Fruit fly (Drosophila melanogaster) whole organism, embryonic: ENCODE results near the gene CG12581.

Source experiments
- BEAF-32 ChIP-seq: fragments of 200-800 bp; sonication (Bioruptor generic); optimal IDR thresholded peaks from 3 replicates; lab custom pipeline; 2017; ENCODE audit warnings: missing biosample characterization, missing genetic modification characterization, mild to moderate bottlenecking, moderate library complexity, missing genetic modification reagents
- Blimp-1 ChIP-seq: fragments of 200-800 bp; sonication (Bioruptor generic); optimal IDR thresholded peaks from 3 replicates; lab custom pipeline; 2018; ENCODE audit warnings: missing biosample characterization, missing genetic modification characterization, mild to moderate bottlenecking, moderate library complexity, missing genetic modification reagents
- CG10147 ChIP-seq: fragments of 200-800 bp; sonication (Bioruptor generic); optimal IDR thresholded peaks from 2 replicates; lab custom pipeline; 2019; ENCODE audit warnings: missing biosample characterization, mild to moderate bottlenecking, missing genetic modification characterization, moderate library complexity
- CG10979 ChIP-seq: fragments of 200-800 bp; sonication (Bioruptor generic); optimal IDR thresholded peaks from 2 replicates; lab custom pipeline; 2018; ENCODE audit warnings: missing biosample characterization, mild to moderate bottlenecking, missing genetic modification characterization, moderate library complexity
- CG12071 ChIP-seq: fragments of 200-800 bp; sonication (Bioruptor generic); optimal IDR thresholded peaks from 3 replicates; lab custom pipeline; 2018; ENCODE audit warnings: missing biosample characterization, mild to moderate bottlenecking, missing genetic modification characterization
- CG12219 ChIP-seq: fragments of 200-800 bp; sonication (Bioruptor generic); optimal IDR thresholded peaks from 3 replicates; lab custom pipeline; 2018; ENCODE audit warnings: missing biosample characterization, mild to moderate bottlenecking, missing genetic modification characterization
- CG12299 ChIP-seq: fragments of 200-800 bp; sonication (Bioruptor generic); optimal IDR thresholded peaks from 2 replicates; lab custom pipeline; 2018; ENCODE audit warnings: missing biosample characterization, mild to moderate bottlenecking, missing genetic modification characterization
- CG13775 ChIP-seq: fragments of 200-800 bp; sonication (Bioruptor generic); optimal IDR thresholded peaks from 3 replicates; lab custom pipeline; 2017; ENCODE audit warnings: missing biosample characterization, mild to moderate bottlenecking, missing genetic modification characterization
- CG14667 ChIP-seq: fragments of 200-800 bp; sonication (Bioruptor generic); IDR thresholded peaks from 2 replicates; pipeline ENCODE4 v1.3.6; 2022; ENCODE audit warnings: missing biosample characterization, missing genetic modification characterization
- CG14965 ChIP-seq: fragments of 200-800 bp; sonication (Bioruptor generic); optimal IDR thresholded peaks from 2 replicates; lab custom pipeline; 2016; ENCODE audit warnings: missing biosample characterization, missing genetic modification characterization, borderline replicate concordance
- CG16863 ChIP-seq: fragments of 200-800 bp; sonication (Bioruptor generic); optimal IDR thresholded peaks from 3 replicates; lab custom pipeline; 2016; ENCODE audit warnings: missing biosample characterization, missing genetic modification characterization
- CG17186 ChIP-seq: fragments of 200-800 bp; sonication (Bioruptor generic); optimal IDR thresholded peaks from 3 replicates; lab custom pipeline; 2017; ENCODE audit warnings: missing biosample characterization, missing genetic modification reagents, missing genetic modification characterization
- CG3847 ChIP-seq: fragments of 200-800 bp; sonication (Bioruptor generic); IDR thresholded peaks from 2 replicates; pipeline ENCODE4 v1.3.6; 2022; ENCODE audit warnings: missing biosample characterization, missing genetic modification characterization
- CG6254 ChIP-seq: fragments of 200-800 bp; sonication (Bioruptor generic); optimal IDR thresholded peaks from 3 replicates; lab custom pipeline; 2017; ENCODE audit warnings: mild to moderate bottlenecking, missing biosample characterization, missing genetic modification reagents, missing genetic modification characterization
- CG8281 ChIP-seq: fragments of 200-800 bp; sonication (Bioruptor generic); optimal IDR thresholded peaks from 2 replicates; lab custom pipeline; 2018; ENCODE audit warnings: missing biosample characterization, mild to moderate bottlenecking, missing genetic modification characterization, moderate library complexity
- CG8359 ChIP-seq: fragments of 200-800 bp; sonication (Bioruptor generic); optimal IDR thresholded peaks from 2 replicates; lab custom pipeline; 2017; ENCODE audit warnings: missing biosample characterization, mild to moderate bottlenecking, missing genetic modification characterization, borderline replicate concordance
- CG8478 ChIP-seq: fragments of >200 bp; optimal IDR thresholded peaks from 2 replicates; lab custom pipeline; 2018
- CG9817 ChIP-seq: fragments of 200-800 bp; sonication (Bioruptor generic); optimal IDR thresholded peaks from 2 replicates; lab custom pipeline; 2018; ENCODE audit warnings: missing biosample characterization, mild to moderate bottlenecking, missing genetic modification characterization, moderate library complexity
- Chrac-16 ChIP-seq: fragments of 200-800 bp; sonication (Bioruptor generic); optimal IDR thresholded peaks from 3 replicates; lab custom pipeline; 2016; ENCODE audit warnings: missing biosample characterization, missing genetic modification characterization
- Dad ChIP-seq: fragments of 200-800 bp; sonication (Bioruptor generic); optimal IDR thresholded peaks from 3 replicates; lab custom pipeline; 2016; ENCODE audit warnings: missing biosample characterization, missing genetic modification characterization
- Dip2 ChIP-seq: fragments of 200-800 bp; sonication (Bioruptor generic); IDR thresholded peaks from 2 replicates; pipeline ENCODE4 v1.3.6; 2022; ENCODE audit warnings: missing biosample characterization, missing genetic modification characterization
- MTF-1 ChIP-seq: fragments of 200-800 bp; sonication (Bioruptor generic); optimal IDR thresholded peaks from 2 replicates; lab custom pipeline; 2018; ENCODE audit warnings: missing biosample characterization, mild to moderate bottlenecking, missing genetic modification characterization, borderline replicate concordance
- Mad ChIP-seq: fragments of 200-800 bp; sonication (Bioruptor generic); optimal IDR thresholded peaks from 2 replicates; lab custom pipeline; 2016; ENCODE audit warnings: missing biosample characterization, missing genetic modification characterization
- Med ChIP-seq: fragments of 200-800 bp; sonication (Bioruptor generic); peaks from one replicate; lab custom pipeline; 2016; ENCODE audit warnings: missing biosample characterization, missing genetic modification characterization, mild to moderate bottlenecking, inconsistent platforms, moderate library complexity
- NK7.1 ChIP-seq: fragments of 200-800 bp; sonication (Bioruptor generic); optimal IDR thresholded peaks from 3 replicates; lab custom pipeline; 2016; ENCODE audit warnings: missing biosample characterization, missing genetic modification characterization
- Oli ChIP-seq: fragments of 200-800 bp; sonication (Bioruptor generic); optimal IDR thresholded peaks from 2 replicates; lab custom pipeline; 2018; ENCODE audit warnings: missing biosample characterization, mild to moderate bottlenecking, missing genetic modification characterization, moderate library complexity
- Poxn ChIP-seq: fragments of 200-800 bp; sonication (Bioruptor generic); IDR thresholded peaks from 2 replicates; pipeline ENCODE4 v1.3.6; 2022; ENCODE audit warnings: missing biosample characterization, missing genetic modification characterization
- Ssrp ChIP-seq: fragments of 200-800 bp; sonication (Bioruptor generic); optimal IDR thresholded peaks from 2 replicates; lab custom pipeline; 2018; ENCODE audit warnings: missing biosample characterization, mild to moderate bottlenecking, missing genetic modification characterization, moderate library complexity
- Stat92E ChIP-seq, 3 experiments: fragments of >200 bp in 2 of 3; fragments of 200-800 bp in 1 of 3; sonication (Bioruptor generic) in 1 of 3; optimal IDR thresholded peaks; 2 replicates each; lab custom pipeline; 2017 to 2019; ENCODE audit warnings: missing biosample characterization in 3 of 3, missing genetic modification characterization in 3 of 3, mild to moderate bottlenecking in 1 of 3, moderate library complexity in 1 of 3
- Usf ChIP-seq: fragments of 200-800 bp; sonication (Bioruptor generic); optimal IDR thresholded peaks from 2 replicates; lab custom pipeline; 2017; ENCODE audit warnings: missing genotype, missing biosample characterization, missing genetic modification characterization
- aop ChIP-seq: fragments of 200-800 bp; sonication (Bioruptor generic); IDR thresholded peaks from 2 replicates; pipeline ENCODE4 v1.3.6; 2022; ENCODE audit warnings: missing biosample characterization, missing genetic modification characterization
- ash1 ChIP-seq: fragments of 200-800 bp; sonication (Bioruptor generic); optimal IDR thresholded peaks from 2 replicates; lab custom pipeline; 2018; ENCODE audit warnings: missing biosample characterization, mild to moderate bottlenecking, missing genetic modification characterization
- az2 ChIP-seq: fragments of 200-800 bp; sonication (Bioruptor generic); optimal IDR thresholded peaks from 3 replicates; lab custom pipeline; 2016; ENCODE audit warnings: missing biosample characterization, missing genetic modification characterization
- bowl ChIP-seq: fragments of 200-800 bp; sonication (Bioruptor generic); IDR thresholded peaks from 2 replicates; pipeline ENCODE4 v1.3.6; 2022; ENCODE audit warnings: missing biosample characterization, missing genetic modification characterization
- cad ChIP-seq: fragments of >200 bp; optimal IDR thresholded peaks from 2 replicates; lab custom pipeline; 2017; ENCODE audit warnings: missing biosample characterization, missing genetic modification characterization
- dmrt11E ChIP-seq: fragments of 200-800 bp; sonication (Bioruptor generic); optimal IDR thresholded peaks from 3 replicates; lab custom pipeline; 2018; ENCODE audit warnings: missing biosample characterization, mild to moderate bottlenecking, missing genetic modification characterization, moderate library complexity
- grn ChIP-seq: fragments of 200-800 bp; sonication (Bioruptor generic); optimal IDR thresholded peaks from 3 replicates; lab custom pipeline; 2017; ENCODE audit warnings: missing biosample characterization, missing genetic modification characterization
- her ChIP-seq: fragments of 200-800 bp; sonication (Bioruptor generic); optimal IDR thresholded peaks from 2 replicates; lab custom pipeline; 2016; ENCODE audit warnings: missing biosample characterization, missing genetic modification characterization
- ind ChIP-seq: fragments of 200-800 bp; sonication (Bioruptor generic); optimal IDR thresholded peaks from 3 replicates; lab custom pipeline; 2016; ENCODE audit warnings: missing biosample characterization, missing genetic modification characterization
- insv ChIP-seq, 2 experiments: fragments of 200-800 bp; sonication (Bioruptor generic); optimal IDR thresholded peaks; 3 replicates each; lab custom pipeline; 2016 to 2018; ENCODE audit warnings: missing biosample characterization in 2 of 2, missing genetic modification characterization in 2 of 2
- jing ChIP-seq: fragments of 200-800 bp; sonication (Bioruptor generic); optimal IDR thresholded peaks from 2 replicates; lab custom pipeline; 2018; ENCODE audit warnings: missing biosample characterization, mild to moderate bottlenecking, missing genetic modification characterization
- org-1 ChIP-seq: fragments of 200-800 bp; sonication (Bioruptor generic); optimal IDR thresholded peaks from 2 replicates; lab custom pipeline; 2017; ENCODE audit warnings: missing biosample characterization, missing genetic modification characterization
- pb ChIP-seq: fragments of 200-800 bp; sonication (Bioruptor generic); optimal IDR thresholded peaks from 3 replicates; lab custom pipeline; 2016; ENCODE audit warnings: missing biosample characterization, missing genetic modification characterization
- sim ChIP-seq: fragments of 200-800 bp; sonication (Bioruptor generic); IDR thresholded peaks from 2 replicates; pipeline ENCODE4 v1.3.6; 2022; ENCODE audit warnings: missing biosample characterization, missing genetic modification characterization
- sima ChIP-seq: fragments of 200-800 bp; sonication (Bioruptor generic); optimal IDR thresholded peaks from 2 replicates; lab custom pipeline; 2016; ENCODE audit warnings: missing biosample characterization, missing genetic modification characterization
- sisA ChIP-seq: fragments of 200-800 bp; sonication (Bioruptor generic); IDR thresholded peaks from 2 replicates; pipeline ENCODE4 v1.3.6; 2022; ENCODE audit warnings: missing biosample characterization, missing genetic modification characterization
- slp2 ChIP-seq: fragments of 200-800 bp; sonication (Bioruptor generic); optimal IDR thresholded peaks from 2 replicates; lab custom pipeline; 2016; ENCODE audit warnings: missing biosample characterization, missing genetic modification characterization
- ssp ChIP-seq: fragments of 200-800 bp; sonication (Bioruptor generic); IDR thresholded peaks from 2 replicates; pipeline ENCODE4 v1.3.6; 2022; ENCODE audit warnings: missing biosample characterization, missing genetic modification characterization
- trem ChIP-seq: fragments of 200-800 bp; optimal IDR thresholded peaks from 3 replicates; lab custom pipeline; 2019; ENCODE audit warnings: missing biosample characterization, mild to moderate bottlenecking, missing genetic modification characterization, moderate library complexity
- wek ChIP-seq: fragments of 200-800 bp; sonication (Bioruptor generic); optimal IDR thresholded peaks from 3 replicates; lab custom pipeline; 2018; ENCODE audit warnings: missing biosample characterization, mild to moderate bottlenecking, missing genetic modification characterization, moderate library complexity

The CG12581 gene

DNA sequence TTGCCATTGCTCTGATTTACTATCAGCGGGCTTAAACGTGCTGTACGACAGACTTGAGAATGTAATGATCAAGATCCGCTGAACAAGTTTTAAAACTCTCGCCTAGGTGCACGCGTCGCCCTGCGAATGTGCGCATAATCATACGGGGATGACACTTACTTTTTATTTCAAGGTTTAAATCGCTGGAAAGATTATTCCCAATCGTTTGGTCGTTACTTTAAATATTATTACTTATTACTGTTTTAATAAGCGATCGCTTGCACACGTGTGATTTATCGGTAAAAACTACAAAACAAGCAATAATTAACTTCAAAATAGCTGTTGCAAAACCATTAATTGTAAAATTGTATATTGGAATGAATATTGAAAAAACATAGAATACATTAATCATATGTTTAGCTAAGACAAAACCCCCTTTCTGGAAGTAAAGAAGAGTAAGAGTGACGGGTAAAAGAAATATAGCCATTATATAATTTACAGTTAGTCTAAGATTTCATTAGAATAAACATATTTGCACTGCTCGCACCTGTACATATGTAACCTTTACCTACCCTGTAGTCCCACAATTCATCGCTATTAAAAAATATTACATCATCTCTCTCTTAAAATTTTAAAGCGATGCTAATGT is 54.8 kb downstream of the CG12581 start, which contains the start of gene DhpD (continued):
- TF ChIP-seq CG16863 (GFP tag; lab: Kevin White, UChicago) (no peak), ind (GFP tag; lab: Kevin White, UChicago) (peak; percentile 67), Dad (GFP tag; lab: Kevin White, UChicago) (no peak), CG17186 (GFP tag; lab: Kevin White, UChicago) (no peak), ssp (GFP tag; lab: Robert Waterston, UW) (peak; percentile 48), CG3847 (GFP tag; lab: Robert Waterston, UW) (peak; percentile 70), Blimp-1 (GFP tag; lab: Kevin White, UChicago) (peak; percentile 68), Dip2 (GFP tag; lab: Robert Waterston, UW) (no peak), MTF-1 (no peak), sisA (GFP tag; lab: Robert Waterston, UW) (peak; percentile 69), CG9817 (tag; lab: Kevin White, UChicago) (peak; percentile 75), grn (GFP tag; lab: Kevin White, UChicago) (peak; percentile 29), dmrt11E (tag; lab: Kevin White, UChicago) (no peak), jing (peak; percentile 10), CG10147 (GFP tag; lab: Kevin White, UChicago) (peak; percentile 99), CG12071 (no peak), CG6254 (peak; percentile 53), CG8281 (tag; lab: Kevin White, UChicago) (peak; percentile 2), cad (GFP tag; lab: Kevin White, UChicago) (no peak), CG14965 (GFP tag; lab: Kevin White, UChicago) (no peak), insv (GFP tag; optimal IDR thresholded peaks at IDR 0.05; lab: Kevin White, UChicago) (no peak), Usf (GFP tag; lab: Kevin White, UChicago) (peak; percentile 62), wek (GFP tag; lab: Kevin White, UChicago) (no peak), Chrac-16 (GFP tag; lab: Kevin White, UChicago) (peak; percentile 60), aop (GFP tag; lab: Robert Waterston, UW) (no peak), sima (no peak), Mad (GFP tag; lab: Kevin White, UChicago) (no peak), Med (GFP tag; lab: Kevin White, UChicago) (peak; percentile 93), slp2 (no peak), CG8359 (peak; percentile 6), CG12219 (peak; percentile 58), her (GFP tag; lab: Kevin White, UChicago) (peak; percentile 28), NK7.1 (no peak), Poxn (GFP tag; lab: Robert Waterston, UW) (no peak), az2 (GFP tag; lab: Kevin White, UChicago) (peak; percentile 73), sim (no peak), CG10979 (tag; lab: Kevin White, UChicago) (peak; percentile 47), ash1 (no peak), CG14667 (GFP tag; lab: Robert Waterston, UW) (peak; percentile 54), Ssrp (peak; percentile 45), Oli (tag; lab: Kevin White, UChicago) (peak; percentile 48), CG12299 (tag; lab: Kevin White, UChicago) (peak; percentile 48), BEAF-32 (GFP tag; lab: Kevin White, UChicago) (peak; percentile 26), Stat92E (GFP tag; optimal IDR thresholded peaks at IDR 0.05; lab: Kevin White, UChicago) (no peak), CG13775 (GFP tag; lab: Kevin White, UChicago) (peak; percentile 55), trem (tag; lab: Kevin White, UChicago) (peak; percentile 50), CG8478 (lab: Kevin White, UChicago) (no peak), bowl (GFP tag; lab: Robert Waterston, UW) (no peak), org-1 (GFP tag; lab: Kevin White, UChicago) (peak; percentile 6), pb (GFP tag; lab: Kevin White, UChicago) (no peak)
